Worm (Caenorhabditis elegans) whole organism, L1 larva: ENCODE results near the gene C17C3.9.

Experiments
- C04F5.9 ChIP-seq: sonication (generic microtip); optimal IDR thresholded peaks from 2 replicates; lab custom pipeline; 2016; ENCODE audit warnings: missing genetic modification characterization, missing compliant biosample characterization
- C34B4.2 ChIP-seq: sonication (generic microtip); optimal IDR thresholded peaks from 2 replicates; lab custom pipeline; 2017; ENCODE audit warnings: mild to moderate bottlenecking, missing genetic modification characterization, missing compliant biosample characterization
- alr-1 ChIP-seq: fragments of 200-800 bp; sonication (Bioruptor generic); optimal IDR thresholded peaks from 2 replicates; lab custom pipeline; 2018; ENCODE audit warnings: borderline replicate concordance, mild to moderate bottlenecking, missing genetic modification characterization, missing compliant biosample characterization
- blmp-1 ChIP-seq: fragments of 150-350 bp; optimal IDR thresholded peaks from 2 replicates; lab custom pipeline; 2014; ENCODE audit warnings: missing biosample characterization, missing genetic modification characterization
- ceh-8 ChIP-seq: fragments of 200-800 bp; sonication (Bioruptor generic); optimal IDR thresholded peaks from 2 replicates; lab custom pipeline; 2018; ENCODE audit warnings: mild to moderate bottlenecking, missing genetic modification characterization, moderate library complexity, missing compliant biosample characterization
- ceh-82 ChIP-seq, 3 experiments: fragments of 150-350 bp in 1 of 3; sonication (generic microtip) in 2 of 3; optimal IDR thresholded peaks; 2 replicates each; lab custom pipeline; 2014 to 2017; ENCODE audit warnings: missing biosample characterization in 3 of 3, missing genetic modification characterization in 3 of 3
- ces-1 ChIP-seq: fragments of 150-350 bp; optimal IDR thresholded peaks from 2 replicates; lab custom pipeline; 2014; ENCODE audit warnings: missing biosample characterization, missing genetic modification reagents, missing genetic modification characterization
- dpl-1 ChIP-seq, 3 experiments: fragments of 150-350 bp in 2 of 3; sonication (generic microtip) in 1 of 3; optimal IDR thresholded peaks; 2 replicates each; lab custom pipeline; 2014 to 2017; ENCODE audit warnings: missing biosample characterization in 3 of 3, missing genetic modification characterization in 3 of 3, missing genetic modification reagents in 3 of 3
- dsc-1 ChIP-seq: sonication (generic microtip); optimal IDR thresholded peaks from 2 replicates; lab custom pipeline; 2016; ENCODE audit warnings: mild to moderate bottlenecking, missing genetic modification characterization, missing compliant biosample characterization
- efl-1 ChIP-seq, 4 experiments: fragments of 150-350 bp; optimal IDR thresholded peaks in 3 of 4; peaks in 1 of 4; 1 replicate in 1 of 4; 2 replicates in 3 of 4; lab custom pipeline; 2014; ENCODE audit warnings: missing biosample characterization in 2 of 4, missing genetic modification characterization in 2 of 4, missing genetic modification reagents in 2 of 4
- efl-3 ChIP-seq: fragments of 200-800 bp; sonication (Bioruptor generic); optimal IDR thresholded peaks from 2 replicates; lab custom pipeline; 2018; ENCODE audit warnings: mild to moderate bottlenecking, missing genetic modification characterization, missing compliant biosample characterization
- egl-13 ChIP-seq: sonication (generic microtip); optimal IDR thresholded peaks from 2 replicates; lab custom pipeline; 2016; ENCODE audit warnings: missing genotype, missing genetic modification reagents, missing genetic modification characterization, missing compliant biosample characterization
- fkh-4 ChIP-seq: sonication (generic microtip); optimal IDR thresholded peaks from 2 replicates; lab custom pipeline; 2016; ENCODE audit warnings: missing compliant biosample characterization, missing genetic modification characterization, borderline replicate concordance
- fkh-8 ChIP-seq: sonication (generic microtip); optimal IDR thresholded peaks from 2 replicates; lab custom pipeline; 2016; ENCODE audit warnings: mild to moderate bottlenecking, missing genetic modification characterization, missing compliant biosample characterization
- fos-1 ChIP-seq: fragments of 150-350 bp; optimal IDR thresholded peaks from 2 replicates; lab custom pipeline; 2014; ENCODE audit warnings: missing biosample characterization, missing genetic modification characterization
- hlh-4 ChIP-seq: sonication (generic microtip); optimal IDR thresholded peaks from 2 replicates; lab custom pipeline; 2016; ENCODE audit warnings: mild to moderate bottlenecking, missing genetic modification characterization, missing compliant biosample characterization
- isw-1 ChIP-seq: fragments of 200-800 bp; sonication (Bioruptor generic); IDR thresholded peaks from 2 replicates; pipeline ENCODE4 v1.3.6; 2022; ENCODE audit warnings: missing genetic modification characterization, missing compliant biosample characterization
- lin-13 ChIP-seq: fragments of 150-350 bp; optimal IDR thresholded peaks from 2 replicates; lab custom pipeline; 2014; ENCODE audit warnings: missing biosample characterization, missing genetic modification reagents, missing genetic modification characterization
- lin-15B ChIP-seq: fragments of 150-350 bp; sonication (generic microtip); optimal IDR thresholded peaks from 3 replicates; lab custom pipeline; 2014; ENCODE audit warnings: missing biosample characterization, missing genetic modification characterization
- mab-9 ChIP-seq: fragments of 200-800 bp; sonication (Bioruptor generic); IDR thresholded peaks from 2 replicates; pipeline ENCODE4 v1.3.6; 2022; ENCODE audit warnings: missing genetic modification reagents, missing genetic modification characterization, missing compliant biosample characterization
- mdl-1 ChIP-seq, 2 experiments: fragments of 150-350 bp; optimal IDR thresholded peaks; 2 replicates each; lab custom pipeline; 2014 to 2017; ENCODE audit warnings: missing biosample characterization in 2 of 2, missing genetic modification characterization in 2 of 2, inconsistent platforms in 1 of 2
- mef-2 ChIP-seq: fragments of 150-350 bp; optimal IDR thresholded peaks from 2 replicates; lab custom pipeline; 2014; ENCODE audit warnings: missing biosample characterization, missing genetic modification characterization
- mep-1 ChIP-seq: fragments of 150-350 bp; optimal IDR thresholded peaks from 2 replicates; lab custom pipeline; 2014; ENCODE audit warnings: missing biosample characterization, missing genetic modification characterization
- nhr-12 ChIP-seq: sonication (generic microtip); optimal IDR thresholded peaks from 2 replicates; lab custom pipeline; 2017; ENCODE audit warnings: missing biosample characterization, missing genetic modification characterization
- nhr-19 ChIP-seq: fragments of 200-800 bp; sonication (Bioruptor generic); conservative IDR thresholded peaks from 2 replicates; pipeline ENCODE4 v1.3.6; 2022; ENCODE audit warnings: missing genetic modification characterization, missing compliant biosample characterization
- nhr-237 ChIP-seq: fragments of 150-350 bp; optimal IDR thresholded peaks from 2 replicates; lab custom pipeline; 2014; ENCODE audit warnings: missing biosample characterization, missing genetic modification characterization
- nhr-28 ChIP-seq: fragments of 150-350 bp; optimal IDR thresholded peaks from 2 replicates; lab custom pipeline; 2014; ENCODE audit warnings: missing biosample characterization, missing genetic modification characterization
- nhr-47 ChIP-seq: sonication (generic microtip); optimal IDR thresholded peaks from 2 replicates; lab custom pipeline; 2016; ENCODE audit warnings: mild to moderate bottlenecking, missing genetic modification characterization, moderate library complexity, missing compliant biosample characterization
- nhr-71 ChIP-seq: sonication (generic microtip); optimal IDR thresholded peaks from 2 replicates; lab custom pipeline; 2016; ENCODE audit warnings: mild to moderate bottlenecking, missing genetic modification characterization, moderate library complexity, missing compliant biosample characterization
- nhr-76 ChIP-seq: sonication (generic microtip); optimal IDR thresholded peaks from 2 replicates; lab custom pipeline; 2017; ENCODE audit warnings: missing biosample characterization, missing genetic modification characterization
- nhr-77 ChIP-seq: fragments of 150-350 bp; optimal IDR thresholded peaks from 2 replicates; lab custom pipeline; 2014; ENCODE audit warnings: missing biosample characterization, missing genetic modification characterization
- nhr-90 ChIP-seq: sonication (generic microtip); optimal IDR thresholded peaks from 2 replicates; lab custom pipeline; 2016; ENCODE audit warnings: mild to moderate bottlenecking, missing genetic modification characterization, missing compliant biosample characterization; ENCODE audit not compliant: poor library complexity
- pax-3 ChIP-seq: fragments of 200-800 bp; sonication (Bioruptor generic); optimal IDR thresholded peaks from 2 replicates; lab custom pipeline; 2018; ENCODE audit warnings: mild to moderate bottlenecking, missing genetic modification characterization, moderate library complexity, missing compliant biosample characterization
- pqm-1 ChIP-seq: sonication (generic microtip); optimal IDR thresholded peaks from 3 replicates; lab custom pipeline; 2017; ENCODE audit warnings: missing biosample characterization, missing genetic modification characterization
- skn-1 ChIP-seq: fragments of 150-350 bp; optimal IDR thresholded peaks from 2 replicates; lab custom pipeline; 2014; ENCODE audit warnings: missing biosample characterization, missing genetic modification characterization
- snu-23 ChIP-seq: sonication (generic microtip); optimal IDR thresholded peaks from 2 replicates; lab custom pipeline; 2016; ENCODE audit warnings: missing genetic modification characterization, missing compliant biosample characterization
- sox-4 ChIP-seq: sonication (generic microtip); optimal IDR thresholded peaks from 2 replicates; lab custom pipeline; 2016; ENCODE audit warnings: missing genetic modification characterization, missing compliant biosample characterization
- sptf-1 ChIP-seq: fragments of 150-350 bp; optimal IDR thresholded peaks from 2 replicates; lab custom pipeline; 2014; ENCODE audit warnings: missing biosample characterization, missing genetic modification characterization
- sup-37 ChIP-seq: fragments of 200-800 bp; sonication (Bioruptor generic); optimal IDR thresholded peaks from 2 replicates; lab custom pipeline; 2018; ENCODE audit warnings: mild to moderate bottlenecking, missing genetic modification characterization, missing compliant biosample characterization
- swsn-7 ChIP-seq: sonication (generic microtip); optimal IDR thresholded peaks from 2 replicates; lab custom pipeline; 2016; ENCODE audit warnings: missing genetic modification characterization, missing compliant biosample characterization
- tlp-1 ChIP-seq: fragments of 150-350 bp; optimal IDR thresholded peaks from 2 replicates; lab custom pipeline; 2014; ENCODE audit warnings: missing biosample characterization, missing genetic modification characterization
- unc-130 ChIP-seq: fragments of 150-350 bp; optimal IDR thresholded peaks from 2 replicates; lab custom pipeline; 2017; ENCODE audit warnings: missing biosample characterization, missing genetic modification characterization, inconsistent platforms
- unc-30 ChIP-seq: sonication (generic microtip); optimal IDR thresholded peaks from 2 replicates; lab custom pipeline; 2017; ENCODE audit warnings: missing biosample characterization, missing genetic modification characterization
- unc-62 ChIP-seq: fragments of 150-350 bp; optimal IDR thresholded peaks from 2 replicates; lab custom pipeline; 2014; ENCODE audit warnings: missing biosample characterization, missing genetic modification reagents, missing genetic modification characterization
- unc-86 ChIP-seq: sonication (generic microtip); optimal IDR thresholded peaks from 2 replicates; lab custom pipeline; 2016; ENCODE audit warnings: missing genetic modification characterization, missing compliant biosample characterization
- unc-98 ChIP-seq: fragments of 200-800 bp; sonication (Bioruptor generic); IDR thresholded peaks from 2 replicates; pipeline ENCODE4 v1.3.6; 2022; ENCODE audit warnings: missing genetic modification characterization, missing compliant biosample characterization
- vab-15 ChIP-seq: sonication (generic microtip); optimal IDR thresholded peaks from 2 replicates; lab custom pipeline; 2017; ENCODE audit warnings: missing genotype, mild to moderate bottlenecking, missing genetic modification characterization, missing compliant biosample characterization
- xbp-1 ChIP-seq: sonication (generic microtip); optimal IDR thresholded peaks from 2 replicates; lab custom pipeline; 2016; ENCODE audit warnings: missing genetic modification characterization, missing compliant biosample characterization
- zip-4 ChIP-seq: fragments of 200-800 bp; sonication (Bioruptor generic); optimal IDR thresholded peaks from 2 replicates; lab custom pipeline; 2018; ENCODE audit warnings: mild to moderate bottlenecking, missing genetic modification characterization, moderate library complexity, missing compliant biosample characterization
- ztf-11 ChIP-seq, 2 experiments: sonication (generic microtip); optimal IDR thresholded peaks; 2 replicates each; lab custom pipeline; 2016 to 2017; ENCODE audit warnings: missing genetic modification characterization in 2 of 2, missing biosample characterization in 1 of 2, missing compliant biosample characterization in 1 of 2
- ztf-4 ChIP-seq: fragments of 150-350 bp; optimal IDR thresholded peaks from 2 replicates; lab custom pipeline; 2014; ENCODE audit warnings: missing biosample characterization, missing genetic modification characterization

Gene C17C3.9

DNA sequence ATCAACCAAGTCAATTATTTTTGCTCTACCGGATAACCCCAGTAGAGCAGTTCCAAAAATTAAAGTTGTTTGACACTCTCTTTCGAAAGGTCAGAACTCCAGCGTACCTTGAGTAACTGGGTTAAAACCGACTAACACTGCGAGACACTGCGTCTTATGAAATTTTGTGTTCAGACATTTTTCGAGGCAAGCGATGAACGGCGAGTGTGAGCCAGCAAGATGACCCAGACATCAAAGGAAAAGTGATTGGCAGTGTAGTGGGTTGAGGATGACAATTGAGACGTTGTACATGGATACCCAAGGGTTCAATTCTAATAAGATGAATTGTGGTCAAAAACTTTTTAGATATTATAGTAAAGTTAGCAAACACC lies 12.1 kb upstream of the C17C3.9 start (continued):
- TF ChIP-seq ztf-4 (tag; lab: Kevin White, UChicago) (peak; percentile 37), mep-1 (tag; lab: Kevin White, UChicago) (no peak), nhr-19 (GFP tag; lab: Robert Waterston, UW) (peak; percentile 82), nhr-28 (tag; lab: Kevin White, UChicago) (no peak), efl-1 (optimal IDR thresholded peaks at IDR 0.05; lab: Kevin White, UChicago) (peak; percentile 33 to 37), efl-1 (GFP tag; optimal IDR thresholded peaks at IDR 0.05 in 1 of 2; lab: Kevin White, UChicago) (peak in 1 of 2 experiments; percentile 91), egl-13 (tag; lab: Kevin White, UChicago) (no peak), dsc-1 (peak; percentile 5), ceh-82 (tag; optimal IDR thresholded peaks at IDR 0.05; lab: Kevin White, UChicago) (peak in 1 of 3 experiments; percentile 29), nhr-237 (tag; lab: Kevin White, UChicago) (no peak), mef-2 (tag; lab: Kevin White, UChicago) (no peak), blmp-1 (no peak), unc-130 (tag; lab: Kevin White, UChicago) (no peak), zip-4 (GFP tag; lab: Kevin White, UChicago) (no peak), snu-23 (GFP tag; lab: Kevin White, UChicago) (peak; percentile 70), pqm-1 (no peak), fkh-4 (no peak), nhr-47 (tag; lab: Kevin White, UChicago) (peak; percentile 53), efl-3 (GFP tag; lab: Kevin White, UChicago) (no peak), xbp-1 (tag; lab: Kevin White, UChicago) (peak; percentile 27), lin-15B (tag; lab: Kevin White, UChicago) (no peak), mab-9 (GFP tag; lab: Robert Waterston, UW) (no peak), sup-37 (no peak), C04F5.9 (peak; percentile 57), sptf-1 (tag; lab: Kevin White, UChicago) (no peak), isw-1 (GFP tag; lab: Robert Waterston, UW) (no peak), sox-4 (no peak), skn-1 (tag; lab: Kevin White, UChicago) (peak; percentile 26), nhr-76 (peak; percentile 9), ztf-11 (tag; optimal IDR thresholded peaks at IDR 0.05; lab: Kevin White, UChicago) (no peak), unc-98 (GFP tag; lab: Robert Waterston, UW) (no peak), unc-62 (GFP tag; lab: Kevin White, UChicago) (no peak)

DNA sequence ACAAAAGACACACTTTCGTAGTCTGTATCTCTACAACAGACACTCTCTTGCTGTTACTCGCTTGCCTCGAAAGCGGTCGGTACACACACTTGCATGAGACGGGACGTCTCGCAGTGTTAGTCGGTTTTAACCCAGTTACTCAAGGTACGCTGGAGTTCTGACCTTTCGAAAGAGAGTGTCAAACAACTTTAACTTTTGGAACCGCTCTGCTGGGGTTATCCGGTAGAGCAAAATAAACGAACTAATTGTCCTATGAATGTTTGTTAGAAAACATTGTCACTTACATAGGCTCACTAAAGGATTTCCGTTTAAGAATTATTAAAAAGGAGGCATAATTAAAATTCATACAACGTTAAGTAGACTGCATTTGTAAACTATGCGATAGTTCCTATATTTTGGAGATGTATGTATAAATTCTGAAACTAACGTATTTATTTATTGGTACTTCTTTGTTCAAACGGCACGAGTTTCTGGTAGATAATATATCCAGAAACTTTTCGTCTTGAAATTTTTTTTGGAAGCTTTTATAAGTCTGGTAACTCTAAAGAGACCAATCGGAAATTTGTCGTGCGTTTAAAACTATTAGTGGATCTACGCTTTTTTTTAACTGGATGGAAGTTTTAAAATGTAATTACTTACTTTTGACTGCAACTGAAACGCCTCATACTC lies 11.5 kb upstream of the C17C3.9 start:
- TF ChIP-seq swsn-7 (tag; lab: Kevin White, UChicago) (peak; percentile 100), unc-30 (tag; lab: Kevin White, UChicago) (peak; percentile 68), nhr-90 (tag; lab: Kevin White, UChicago) (peak; percentile 100), vab-15 (peak; percentile 87), tlp-1 (tag; lab: Kevin White, UChicago) (no peak), lin-13 (GFP tag; lab: Kevin White, UChicago) (peak; percentile 96), zip-4 (GFP tag; lab: Kevin White, UChicago) (peak; percentile 95), pax-3 (tag; lab: Kevin White, UChicago) (peak; percentile 98), nhr-71 (tag; lab: Kevin White, UChicago) (peak; percentile 100), hlh-4 (tag; lab: Kevin White, UChicago) (peak; percentile 49), unc-86 (tag; lab: Kevin White, UChicago) (peak; percentile 98), skn-1 (tag; lab: Kevin White, UChicago) (peak; percentile 90), alr-1 (no peak), mab-9 (GFP tag; lab: Robert Waterston, UW) (peak; percentile 98), nhr-12 (peak; percentile 68), nhr-77 (peak; percentile 99), nhr-19 (GFP tag; lab: Robert Waterston, UW) (peak; percentile 99), dpl-1 (GFP tag; optimal IDR thresholded peaks at IDR 0.05; lab: Kevin White, UChicago) (peak; percentile 80 to 85 (median 83)), fkh-4 (peak; percentile 86), ces-1 (GFP tag; lab: Kevin White, UChicago) (peak; percentile 92), fkh-8 (peak; percentile 98), nhr-76 (peak; percentile 98), pqm-1 (peak; percentile 91), C34B4.2 (tag; lab: Kevin White, UChicago) (peak; percentile 67), ceh-8 (GFP tag; lab: Kevin White, UChicago) (peak; percentile 98), fos-1 (peak; percentile 97), mdl-1 (tag; optimal IDR thresholded peaks at IDR 0.05; lab: Kevin White, UChicago) (peak; percentile 38 to 93)
